Worm (Caenorhabditis elegans): ENCODE measurements around the gene rpm-1.
"Not testable (repeated sequence)": the region's sequence is repeated elsewhere in the genome, so short reads cannot be mapped to it uniquely, and the experiment has no call there.

rpm-1 gene

DNA sequence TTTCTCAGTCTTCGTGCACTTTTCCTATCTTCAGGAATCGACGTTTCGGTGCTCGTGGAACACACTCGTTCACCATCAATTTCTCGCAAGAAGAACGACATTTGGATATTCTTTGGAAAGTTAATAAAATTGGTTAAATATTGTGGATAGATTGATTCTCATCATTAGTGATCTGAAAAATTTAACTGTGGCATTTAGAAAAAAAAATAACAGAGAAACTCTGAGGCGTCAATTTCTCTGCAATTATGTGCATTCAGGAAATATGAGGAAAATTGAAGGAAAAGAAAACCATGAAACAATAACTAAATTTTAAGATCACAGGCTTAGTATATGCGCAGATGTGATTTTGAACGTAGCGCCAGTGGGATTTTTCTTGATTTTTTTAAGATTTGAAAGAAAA is at the start of gene rpm-1:
Gene rpm-1 (minus strand): TSS at position 101 of the 400 bp plus-strand sequence.
- TF ChIP-seq him-1, dao-5, W03F9.2 (tag; optimal IDR thresholded peaks at IDR 0.05): not testable (repeated sequence)

DNA sequence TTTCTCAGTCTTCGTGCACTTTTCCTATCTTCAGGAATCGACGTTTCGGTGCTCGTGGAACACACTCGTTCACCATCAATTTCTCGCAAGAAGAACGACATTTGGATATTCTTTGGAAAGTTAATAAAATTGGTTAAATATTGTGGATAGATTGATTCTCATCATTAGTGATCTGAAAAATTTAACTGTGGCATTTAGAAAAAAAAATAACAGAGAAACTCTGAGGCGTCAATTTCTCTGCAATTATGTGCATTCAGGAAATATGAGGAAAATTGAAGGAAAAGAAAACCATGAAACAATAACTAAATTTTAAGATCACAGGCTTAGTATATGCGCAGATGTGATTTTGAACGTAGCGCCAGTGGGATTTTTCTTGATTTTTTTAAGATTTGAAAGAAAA is 42.2 kb upstream of the rpm-1 start, which contains the start of gene F07B7.12:
Gene F07B7.12 (minus strand): TSS at position 101 of the 400 bp plus-strand sequence.
- TF ChIP-seq him-1, dao-5, W03F9.2 (tag; optimal IDR thresholded peaks at IDR 0.05): not testable (repeated sequence)

DNA sequence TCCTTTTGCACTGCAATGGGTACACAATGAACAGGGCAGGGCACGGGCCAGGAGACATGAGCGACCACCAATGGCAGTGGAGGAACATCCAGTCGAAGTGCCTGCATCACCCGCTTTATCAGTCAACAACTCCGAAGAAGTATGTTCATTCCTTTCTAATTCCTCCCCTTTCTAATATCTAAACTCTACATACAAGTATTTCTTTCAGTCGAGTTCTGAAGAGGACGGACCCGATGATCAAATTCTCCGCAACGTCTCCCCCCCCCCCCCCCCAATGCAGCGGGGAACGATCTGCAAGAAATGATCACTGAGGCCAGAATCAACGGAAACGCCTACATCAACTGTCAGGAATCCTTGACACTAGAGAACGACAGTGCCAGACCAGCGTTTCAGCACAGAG is 15.6 kb upstream of the rpm-1 start, which contains the start of gene F07B7.7:
Gene F07B7.7 (plus strand): TSS at position 301 of the 400 bp plus-strand sequence.
- not testable (repeated sequence) for TF ChIP-seq him-1, W03F9.2, dao-5 (tag; optimal IDR thresholded peaks at IDR 0.05)

DNA sequence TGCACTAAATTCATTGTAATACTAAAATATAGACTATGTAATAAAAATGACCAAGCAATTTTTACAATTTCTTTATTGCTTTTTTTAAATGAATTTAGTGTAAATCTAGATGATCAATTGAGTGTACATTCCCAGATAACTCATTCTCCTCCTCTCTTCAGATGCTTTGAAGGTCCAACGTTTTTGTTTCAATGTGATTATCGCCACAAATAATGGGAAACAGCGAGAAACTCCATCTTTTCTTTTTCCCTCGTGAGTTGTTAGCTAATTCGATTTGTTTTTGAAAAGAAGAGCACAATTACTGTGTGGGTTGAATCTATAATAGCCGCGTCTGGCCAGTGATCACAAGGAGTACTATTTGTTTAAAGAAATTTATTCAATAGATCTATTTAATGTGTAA is 14.7 kb downstream of the rpm-1 start:
- TF ChIP-seq W03F9.2 (tag; optimal IDR thresholded peaks at IDR 0.05): no peak
- no peak for TF ChIP-seq dao-5 (tag; optimal IDR thresholded peaks at IDR 0.05)
- TF ChIP-seq him-1 (tag; optimal IDR thresholded peaks at IDR 0.05): no peak

DNA sequence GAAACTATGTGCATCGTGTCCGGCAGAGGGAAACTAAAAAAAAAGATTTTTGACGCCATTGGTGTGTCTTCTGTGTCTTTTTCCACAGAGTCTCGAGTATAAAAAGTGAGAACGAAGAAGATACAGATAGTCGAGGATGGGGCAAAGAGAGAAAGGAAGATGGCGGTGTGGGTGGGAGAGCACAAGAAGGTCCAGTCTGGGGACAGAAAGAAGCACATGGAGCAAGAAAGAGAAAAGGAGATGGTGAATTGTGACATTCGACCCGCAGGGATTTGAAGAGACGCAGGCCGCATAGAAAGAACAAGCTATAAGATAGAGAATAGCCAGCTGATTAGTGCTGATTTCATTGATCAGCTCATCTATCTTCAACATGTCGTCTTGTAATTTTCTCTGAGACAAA is 17.5 kb downstream of the rpm-1 start:
- TF ChIP-seq dao-5 (tag; optimal IDR thresholded peaks at IDR 0.05): no peak
- no peak for TF ChIP-seq W03F9.2 (tag; optimal IDR thresholded peaks at IDR 0.05)
- TF ChIP-seq him-1 (tag; optimal IDR thresholded peaks at IDR 0.05): no peak

DNA sequence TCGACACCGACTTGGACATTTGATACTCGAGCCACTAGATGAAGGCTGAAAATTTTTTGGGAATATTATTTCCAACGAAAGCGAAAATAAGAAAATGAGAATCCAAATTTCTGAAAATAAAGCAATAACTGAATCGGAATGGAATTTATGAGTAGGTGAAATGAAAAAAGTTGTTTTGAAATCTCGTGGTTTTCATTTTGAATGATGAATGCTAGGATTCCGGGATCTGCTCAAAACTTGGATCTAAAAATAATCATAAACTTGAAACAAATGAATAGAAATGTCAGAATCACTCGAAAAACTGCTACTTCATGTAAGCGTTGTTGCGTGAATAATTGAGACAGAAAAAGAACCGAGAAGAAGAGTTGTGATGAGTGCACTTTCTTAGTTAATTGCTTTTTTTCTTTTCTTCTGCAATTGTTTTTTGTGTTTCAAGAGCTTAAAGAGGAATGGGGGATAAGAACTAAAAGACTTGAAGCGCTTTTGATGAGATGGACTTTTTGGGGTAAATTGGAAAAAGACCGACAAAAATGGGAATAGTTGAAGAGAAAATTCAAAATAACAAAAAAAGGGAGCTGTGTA is 18.7 kb downstream of the rpm-1 start, which contains the start of gene magu-2:
Gene magu-2 (minus strand): TSS at position 51 of the 582 bp plus-strand sequence.
- TF ChIP-seq dao-5 (tag; optimal IDR thresholded peaks at IDR 0.05): no peak
- TF ChIP-seq W03F9.2 (tag; optimal IDR thresholded peaks at IDR 0.05): no peak
- no peak for TF ChIP-seq him-1 (tag; optimal IDR thresholded peaks at IDR 0.05)

DNA sequence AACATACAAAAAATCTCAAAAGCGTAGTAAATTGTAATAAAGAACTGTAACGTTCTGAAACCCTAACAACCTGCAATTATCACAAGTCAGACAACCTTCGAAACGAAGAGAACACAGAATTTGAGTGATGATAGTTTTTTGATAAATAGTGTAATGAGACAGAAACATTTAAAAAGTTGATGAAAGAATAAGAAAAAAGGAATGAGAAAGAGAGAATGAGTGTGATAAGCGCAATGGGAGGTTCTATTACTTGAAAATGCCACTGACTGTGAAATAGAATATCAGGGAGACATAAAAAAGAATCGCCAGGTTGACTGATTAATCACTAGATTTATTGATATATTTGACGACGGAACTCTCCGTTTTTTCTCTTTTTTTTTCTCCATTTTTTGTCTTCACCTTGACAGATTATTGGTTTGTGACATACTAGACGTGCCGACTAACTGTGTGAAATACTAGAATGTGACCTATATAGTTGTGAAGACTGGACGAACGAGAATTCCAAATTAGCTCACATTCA is 20.4 kb downstream of the rpm-1 start:
- TF ChIP-seq W03F9.2 (tag; optimal IDR thresholded peaks at IDR 0.05): no peak
- TF ChIP-seq dao-5 (tag; optimal IDR thresholded peaks at IDR 0.05): no peak
- TF ChIP-seq him-1 (tag; optimal IDR thresholded peaks at IDR 0.05): no peak

DNA sequence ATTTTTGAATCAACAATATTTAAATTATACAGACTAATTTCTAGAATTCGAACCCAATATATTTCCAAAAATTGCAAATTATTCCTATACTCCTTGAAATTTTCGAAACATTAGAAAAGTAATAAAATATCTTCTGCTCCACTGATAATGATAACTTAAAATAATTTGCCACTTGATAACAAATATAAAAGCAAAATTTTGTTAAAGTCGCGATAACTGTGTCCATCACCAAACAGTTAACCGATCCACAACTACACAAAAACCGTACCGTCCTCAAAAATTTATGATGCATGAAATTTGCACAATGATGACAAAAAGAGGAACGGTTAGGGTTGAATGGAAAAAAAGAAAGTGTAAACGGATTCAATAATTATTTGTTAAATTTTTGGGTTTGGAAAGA is 21.3 kb downstream of the rpm-1 start:
- no peak for TF ChIP-seq him-1 (tag; optimal IDR thresholded peaks at IDR 0.05)

DNA sequence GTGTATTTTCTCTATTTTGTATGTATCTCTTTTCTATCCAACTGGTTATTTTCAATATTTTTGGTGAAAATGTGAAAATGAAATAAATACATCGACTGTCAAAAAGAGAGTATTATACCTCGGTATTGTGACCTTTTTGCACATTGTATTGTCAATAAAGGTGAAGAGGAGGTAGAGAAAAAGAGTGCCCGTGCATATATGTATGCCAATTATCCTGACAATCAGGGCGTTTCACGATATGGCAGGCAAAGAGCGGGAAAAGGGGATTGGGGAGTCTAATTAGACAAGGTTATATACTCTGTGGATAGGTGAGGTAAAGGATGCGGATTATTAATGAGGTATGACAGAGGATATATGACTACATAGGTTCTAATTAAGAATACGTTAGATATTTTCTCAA is 22.9 kb downstream of the rpm-1 start:
- TF ChIP-seq W03F9.2 (tag; optimal IDR thresholded peaks at IDR 0.05) (no peak), dao-5 (tag; optimal IDR thresholded peaks at IDR 0.05) (no peak), him-1 (tag; optimal IDR thresholded peaks at IDR 0.05) (no peak)

DNA sequence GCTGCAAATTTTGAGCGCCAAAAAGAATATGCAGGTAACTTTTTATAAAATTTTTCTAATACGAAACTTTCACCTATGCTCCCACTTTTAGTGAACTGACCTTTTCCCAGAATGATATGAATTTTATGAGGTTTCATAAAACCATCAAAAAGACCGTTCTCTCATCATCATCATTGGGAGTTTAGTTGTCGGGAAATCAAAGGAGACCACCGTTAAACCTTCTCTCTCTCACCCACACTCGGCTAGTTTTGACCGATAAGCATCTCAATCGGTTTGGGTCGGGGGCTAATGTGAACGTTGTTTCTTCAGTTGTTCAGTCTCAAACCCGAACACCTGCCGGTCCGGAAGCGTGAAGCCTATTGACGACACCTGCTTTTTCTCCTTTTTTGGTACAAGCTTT is 23.5 kb downstream of the rpm-1 start:
- no peak for TF ChIP-seq dao-5 (tag; optimal IDR thresholded peaks at IDR 0.05)

DNA sequence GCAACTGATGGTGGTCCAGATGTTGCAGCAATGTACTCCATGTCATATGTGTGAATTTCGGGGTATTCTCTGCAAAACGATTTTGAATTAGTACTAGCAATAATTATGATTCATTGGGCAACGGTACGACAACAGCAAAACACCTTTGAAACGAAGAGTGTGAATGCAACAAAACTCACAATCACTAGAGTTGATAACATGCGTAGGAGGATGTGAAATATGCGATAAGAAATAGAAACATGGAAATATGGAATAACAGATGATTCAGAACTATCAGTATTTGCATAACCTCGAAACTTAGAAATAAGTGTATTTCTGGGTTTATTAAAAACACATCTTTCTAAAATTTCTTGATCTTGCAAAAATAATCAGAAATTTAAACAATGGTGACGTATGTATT is 24.3 kb downstream of the rpm-1 start:
- TF ChIP-seq W03F9.2 (tag; optimal IDR thresholded peaks at IDR 0.05) (no peak), him-1 (tag; optimal IDR thresholded peaks at IDR 0.05) (no peak), dao-5 (tag; optimal IDR thresholded peaks at IDR 0.05) (no peak)

DNA sequence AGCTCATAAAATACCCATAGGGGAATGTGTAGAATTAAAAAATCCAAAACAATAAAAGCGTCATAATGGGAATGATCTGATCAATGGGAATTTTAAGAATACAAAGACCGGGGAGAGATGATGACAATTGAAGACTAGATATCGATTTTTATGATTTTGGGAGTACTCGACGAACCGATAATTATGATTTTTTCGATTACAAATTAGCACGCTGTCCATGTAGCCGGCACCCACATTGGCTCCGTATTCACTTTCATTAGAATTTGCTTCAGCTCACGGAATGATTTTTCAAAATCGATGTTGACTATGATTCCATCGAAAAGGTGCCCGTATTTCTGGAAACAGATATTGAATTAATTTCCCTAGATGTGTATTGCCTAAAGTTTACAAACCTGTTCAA is 26.9 kb downstream of the rpm-1 start:
- TF ChIP-seq dao-5 (tag; optimal IDR thresholded peaks at IDR 0.05) (no peak), W03F9.2 (tag; optimal IDR thresholded peaks at IDR 0.05) (no peak), him-1 (tag; optimal IDR thresholded peaks at IDR 0.05) (no peak)

DNA sequence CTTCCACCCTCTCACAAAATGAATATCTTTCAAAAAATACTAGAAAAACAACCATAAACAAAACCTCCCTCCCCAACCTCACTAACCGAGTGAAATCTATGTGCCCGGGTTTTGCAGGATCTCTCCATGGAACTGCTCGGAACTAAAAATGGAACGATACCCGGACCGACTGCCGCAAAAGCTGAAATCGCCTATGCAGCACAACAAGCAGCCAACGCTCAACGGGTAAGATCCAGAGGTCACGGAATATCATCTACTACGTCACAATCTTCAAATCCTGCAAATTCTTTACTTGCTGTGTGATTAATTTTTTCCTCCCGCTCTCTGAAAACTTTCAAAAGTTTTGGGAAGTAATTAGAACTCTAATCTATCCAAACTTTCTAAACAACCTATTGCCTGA is 30.4 kb downstream of the rpm-1 start:
- TF ChIP-seq dao-5 (tag; optimal IDR thresholded peaks at IDR 0.05) (no peak), W03F9.2 (tag; optimal IDR thresholded peaks at IDR 0.05) (no peak), him-1 (tag; optimal IDR thresholded peaks at IDR 0.05) (no peak)

DNA sequence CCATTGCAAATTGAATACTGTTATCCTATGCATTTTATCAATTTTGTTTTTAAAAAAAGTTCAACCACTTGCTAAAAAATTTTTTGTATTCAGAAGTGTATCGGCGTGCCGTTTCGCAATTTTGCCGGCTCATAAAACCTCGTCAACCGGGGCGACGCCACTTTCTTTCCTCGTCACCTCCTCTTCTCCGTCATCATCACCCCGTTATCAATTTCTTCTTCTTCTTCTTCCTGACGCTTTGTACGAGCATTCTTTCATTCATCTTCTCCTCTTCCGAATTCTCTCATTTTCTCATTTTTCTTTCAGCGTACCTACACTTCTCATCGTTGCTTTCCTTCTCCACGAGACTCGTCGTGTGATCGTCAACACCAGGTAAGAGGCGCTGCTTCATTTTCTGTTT is 33.5 kb downstream of the rpm-1 start, which contains the start of gene sup-37:
Gene sup-37 (plus strand): TSS at position 301 of the 400 bp plus-strand sequence.
- TF ChIP-seq dao-5 (tag; optimal IDR thresholded peaks at IDR 0.05) (no peak), him-1 (tag; optimal IDR thresholded peaks at IDR 0.05) (no peak), W03F9.2 (tag; optimal IDR thresholded peaks at IDR 0.05) (no peak)

DNA sequence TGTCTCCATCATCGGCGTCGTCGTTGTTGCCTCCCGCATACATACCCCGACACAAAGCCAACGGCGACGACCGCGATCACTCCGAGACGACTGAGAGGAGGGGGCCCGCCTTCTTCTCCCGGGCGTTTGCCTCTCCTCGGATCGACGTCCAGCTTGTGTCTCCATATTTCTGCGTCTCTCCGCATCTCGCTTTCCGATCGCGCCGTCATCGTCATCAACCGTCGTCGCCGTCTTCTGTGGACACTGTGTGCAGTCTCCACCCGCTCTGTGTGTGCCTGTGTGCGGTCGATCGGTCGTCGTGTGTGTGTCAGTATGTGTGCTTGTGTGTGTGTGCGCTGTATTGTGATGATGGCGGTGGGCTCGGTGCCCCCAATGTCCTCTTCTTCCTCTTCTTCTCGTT is 34.2 kb downstream of the rpm-1 start:
- no peak for TF ChIP-seq dao-5 (tag; optimal IDR thresholded peaks at IDR 0.05)
- TF ChIP-seq him-1 (tag; optimal IDR thresholded peaks at IDR 0.05): no peak
- no peak for TF ChIP-seq W03F9.2 (tag; optimal IDR thresholded peaks at IDR 0.05)
